Worm (Caenorhabditis elegans) whole organism, L4 larva: ENCODE data around the gene ints-6.

Source experiments
- D1046.2 ChIP-seq: fragments of 200-800 bp; sonication (Bioruptor generic); IDR thresholded peaks from 2 replicates; pipeline ENCODE4 v1.3.6; 2022; ENCODE audit warnings: missing genetic modification characterization, missing compliant biosample characterization
- F10B5.3 ChIP-seq: sonication (generic microtip); optimal IDR thresholded peaks from 2 replicates; lab custom pipeline; 2016; ENCODE audit warnings: mild to moderate bottlenecking, missing genetic modification characterization, missing compliant biosample characterization
- R02D3.7 ChIP-seq: fragments of 150-350 bp; sonication (generic microtip); optimal IDR thresholded peaks from 3 replicates; lab custom pipeline; 2014; ENCODE audit warnings: missing biosample characterization, missing genetic modification characterization
- T20F7.1 ChIP-seq: fragments of 200-800 bp; sonication (Bioruptor generic); optimal IDR thresholded peaks from 2 replicates; lab custom pipeline; 2018; ENCODE audit warnings: mild to moderate bottlenecking, missing genetic modification characterization, missing compliant biosample characterization
- T26A8.4 ChIP-seq: fragments of 200-800 bp; sonication (Bioruptor generic); IDR thresholded peaks from 2 replicates; pipeline ENCODE4 v1.3.6; 2022; ENCODE audit warnings: missing genetic modification characterization, missing compliant biosample characterization
- Y48G9A.11 ChIP-seq: fragments of 200-800 bp; sonication (Bioruptor generic); IDR thresholded peaks from 2 replicates; pipeline ENCODE4 v1.3.6; 2022; ENCODE audit warnings: missing genetic modification reagents, missing genetic modification characterization, missing compliant biosample characterization
- attf-4 ChIP-seq: sonication (generic microtip); optimal IDR thresholded peaks from 3 replicates; lab custom pipeline; 2017; ENCODE audit warnings: missing biosample characterization, missing genetic modification characterization
- ceh-28 ChIP-seq: fragments of 150-350 bp; optimal IDR thresholded peaks from 2 replicates; lab custom pipeline; 2014; ENCODE audit warnings: missing biosample characterization, missing genetic modification reagents, missing genetic modification characterization
- ceh-32 ChIP-seq: sonication (generic microtip); optimal IDR thresholded peaks from 2 replicates; lab custom pipeline; 2016; ENCODE audit warnings: mild to moderate bottlenecking, missing genetic modification characterization, missing compliant biosample characterization; ENCODE audit not compliant: poor library complexity
- ceh-62 ChIP-seq: sonication (generic microtip); optimal IDR thresholded peaks from 2 replicates; lab custom pipeline; 2017; ENCODE audit warnings: missing biosample characterization, missing genetic modification characterization
- ces-1 ChIP-seq: fragments of 150-350 bp; sonication (generic microtip); optimal IDR thresholded peaks from 4 replicates; lab custom pipeline; 2014; ENCODE audit warnings: missing biosample characterization, missing genetic modification reagents, missing genetic modification characterization
- daf-12 ChIP-seq: fragments of 150-350 bp; optimal IDR thresholded peaks from 2 replicates; lab custom pipeline; 2014; ENCODE audit warnings: missing biosample characterization, missing genetic modification reagents, missing genetic modification characterization
- egl-27 ChIP-seq: sonication (generic microtip); optimal IDR thresholded peaks from 3 replicates; lab custom pipeline; 2017; ENCODE audit warnings: missing biosample characterization, missing genetic modification reagents, missing genetic modification characterization
- hif-1 ChIP-seq, 2 experiments: sonication (generic microtip); optimal IDR thresholded peaks; 2 replicates each; lab custom pipeline; 2016 to 2017; ENCODE audit warnings: missing compliant biosample characterization in 2 of 2, missing genetic modification characterization in 2 of 2, missing genetic modification reagents in 2 of 2, missing genotype in 2 of 2, mild to moderate bottlenecking in 1 of 2
- lin-15B ChIP-seq: fragments of 150-350 bp; sonication (generic microtip); optimal IDR thresholded peaks from 3 replicates; lab custom pipeline; 2014; ENCODE audit warnings: missing biosample characterization, missing genetic modification characterization
- lin-29 ChIP-seq: fragments of 200-800 bp; sonication (Bioruptor generic); IDR thresholded peaks from 2 replicates; pipeline ENCODE4 v1.3.6; 2022; ENCODE audit warnings: missing genetic modification reagents, missing genetic modification characterization, missing compliant biosample characterization
- lin-38 ChIP-seq: fragments of 200-800 bp; sonication (Bioruptor generic); IDR thresholded peaks from 2 replicates; pipeline ENCODE4 v1.3.6; 2022; ENCODE audit warnings: missing genetic modification reagents, missing genetic modification characterization, missing compliant biosample characterization
- lir-3 ChIP-seq: sonication (generic microtip); optimal IDR thresholded peaks from 2 replicates; lab custom pipeline; 2016; ENCODE audit warnings: mild to moderate bottlenecking, missing genetic modification characterization, missing compliant biosample characterization
- mxl-3 ChIP-seq: fragments of 200-800 bp; sonication (Bioruptor generic); optimal IDR thresholded peaks from 2 replicates; lab custom pipeline; 2018; ENCODE audit warnings: mild to moderate bottlenecking, missing genetic modification characterization, missing compliant biosample characterization
- nhr-10 ChIP-seq: fragments of 150-350 bp; optimal IDR thresholded peaks from 2 replicates; lab custom pipeline; 2014; ENCODE audit warnings: missing biosample characterization, missing genetic modification characterization
- nhr-102 ChIP-seq: sonication (generic microtip); optimal IDR thresholded peaks from 2 replicates; lab custom pipeline; 2016; ENCODE audit warnings: mild to moderate bottlenecking, missing genetic modification characterization, moderate library complexity, missing compliant biosample characterization
- nhr-237 ChIP-seq: sonication (generic microtip); optimal IDR thresholded peaks from 2 replicates; lab custom pipeline; 2017; ENCODE audit warnings: missing biosample characterization, missing genetic modification characterization
- nhr-28 ChIP-seq: fragments of 150-350 bp; optimal IDR thresholded peaks from 2 replicates; lab custom pipeline; 2014; ENCODE audit warnings: missing biosample characterization, missing genetic modification characterization
- nhr-41 ChIP-seq: fragments of 200-800 bp; sonication (Bioruptor generic); IDR thresholded peaks from 2 replicates; pipeline ENCODE4 v1.3.6; 2022; ENCODE audit warnings: missing genetic modification reagents, missing genetic modification characterization, missing compliant biosample characterization
- pha-4 ChIP-seq, 2 experiments: fragments of 150-350 bp in 1 of 2; fragments of 200-800 bp in 1 of 2; sonication (Bioruptor generic) in 1 of 2; IDR thresholded peaks in 1 of 2; optimal IDR thresholded peaks in 1 of 2; 2 replicates each; pipeline versions ENCODE4 v1.3.6 to Lab custom; 2014 to 2022; ENCODE audit warnings: missing genetic modification characterization in 2 of 2, missing genetic modification reagents in 2 of 2, missing biosample characterization in 1 of 2, missing compliant biosample characterization in 1 of 2
- sdz-12 ChIP-seq: fragments of 200-800 bp; sonication (Bioruptor generic); optimal IDR thresholded peaks from 2 replicates; lab custom pipeline; 2018; ENCODE audit warnings: mild to moderate bottlenecking, missing genetic modification characterization, missing compliant biosample characterization
- set-16 ChIP-seq: fragments of 200-800 bp; sonication (Bioruptor generic); IDR thresholded peaks from 2 replicates; pipeline ENCODE4 v1.3.6; 2022; ENCODE audit warnings: missing genetic modification reagents, missing genetic modification characterization, missing compliant biosample characterization
- spr-1 ChIP-seq: sonication (generic microtip); optimal IDR thresholded peaks from 2 replicates; lab custom pipeline; 2016; ENCODE audit warnings: mild to moderate bottlenecking, missing genetic modification characterization, missing compliant biosample characterization
- tra-1 ChIP-seq: fragments of 200-800 bp; sonication (Bioruptor generic); IDR thresholded peaks from 2 replicates; pipeline ENCODE4 v1.3.6; 2022; ENCODE audit warnings: missing genetic modification reagents, missing genetic modification characterization, missing compliant biosample characterization
- unc-62 ChIP-seq, 3 experiments: fragments of 150-350 bp in 1 of 3; sonication (generic microtip); optimal IDR thresholded peaks in 2 of 3; peaks in 1 of 3; 1 replicate in 1 of 3; 2 replicates in 2 of 3; lab custom pipeline; 2014 to 2017; ENCODE audit warnings: missing biosample characterization in 3 of 3, missing genetic modification characterization in 3 of 3, missing genetic modification reagents in 3 of 3, missing genotype in 1 of 3
- zag-1 ChIP-seq: fragments of 150-350 bp; optimal IDR thresholded peaks from 2 replicates; lab custom pipeline; 2014; ENCODE audit warnings: missing biosample characterization, missing genetic modification characterization
- zip-11 ChIP-seq: fragments of 200-800 bp; sonication (Bioruptor generic); IDR thresholded peaks from 2 replicates; pipeline ENCODE4 v1.3.6; 2022; ENCODE audit warnings: missing genetic modification characterization, missing compliant biosample characterization
- zip-2 ChIP-seq: fragments of 150-350 bp; optimal IDR thresholded peaks from 2 replicates; lab custom pipeline; 2014; ENCODE audit warnings: missing biosample characterization, missing genetic modification characterization
- ztf-7 ChIP-seq: fragments of 150-350 bp; optimal IDR thresholded peaks from 2 replicates; lab custom pipeline; 2014; ENCODE audit warnings: missing biosample characterization, missing genetic modification characterization

The ints-6 gene

ce11 chrIV:8658122-8658521, 33.4 kb upstream of the ints-6 start, which contains the start of gene C49C8.6:
Gene C49C8.6, minus strand, starts transcription at chrIV:8658222.
- TF ChIP-seq nhr-41 (GFP tag; lab: Robert Waterston, UW) (no peak), T26A8.4 (no peak), nhr-102 (tag; lab: Kevin White, UChicago) (no peak), spr-1 (tag; lab: Kevin White, UChicago) (no peak), nhr-237 (tag; lab: Kevin White, UChicago) (no peak), ceh-32 (tag; lab: Kevin White, UChicago) (no peak), ztf-7 (tag; lab: Kevin White, UChicago) (no peak), lin-38 (no peak), ceh-62 (tag; lab: Kevin White, UChicago) (no peak), mxl-3 (no peak), unc-62 (GFP tag; optimal IDR thresholded peaks at IDR 0.05 in 1 of 2; lab: Kevin White, UChicago) (no peak), unc-62 (tag; optimal IDR thresholded peaks at IDR 0.05; lab: Kevin White, UChicago) (no peak)

- TF ChIP-seq zip-11 (GFP tag; lab: Robert Waterston, UW) (no peak), R02D3.7 (peak; percentile 47), nhr-28 (tag; lab: Kevin White, UChicago) (no peak), T20F7.1 (GFP tag; lab: Kevin White, UChicago) (peak; percentile 89), Y48G9A.11 (GFP tag; lab: Robert Waterston, UW) (peak; percentile 99)
Observed at ce11 chrIV:8665778-8666177, 25.8 kb upstream of the ints-6 start.

DNA sequence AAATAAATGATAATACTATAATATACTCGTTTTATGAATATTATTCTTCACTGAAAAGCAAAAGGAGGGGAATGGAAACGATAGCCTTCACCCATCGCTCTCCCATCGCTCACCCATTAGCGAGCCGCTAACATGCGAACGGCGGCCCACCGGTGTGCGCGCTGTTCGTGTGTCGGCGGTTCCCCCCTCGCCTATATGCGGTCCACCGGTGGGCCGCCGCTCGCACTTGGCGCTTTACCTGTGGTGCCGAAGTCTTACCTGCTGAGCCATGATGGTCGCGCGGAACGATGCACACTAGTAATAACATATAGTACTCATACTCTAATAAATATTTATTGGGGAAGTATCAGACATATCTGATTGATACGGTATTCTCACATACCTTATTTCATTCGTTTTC, 24.4 kb upstream of the ints-6 start:
- TF ChIP-seq Y48G9A.11 (GFP tag; lab: Robert Waterston, UW) (peak; percentile 57), set-16 (peak; percentile 92; the same call in 1 of the 2 replicates)
- TF ChIP-seq, all 104 proteins: peak for 2; not testable (repeated sequence) for 102

DNA sequence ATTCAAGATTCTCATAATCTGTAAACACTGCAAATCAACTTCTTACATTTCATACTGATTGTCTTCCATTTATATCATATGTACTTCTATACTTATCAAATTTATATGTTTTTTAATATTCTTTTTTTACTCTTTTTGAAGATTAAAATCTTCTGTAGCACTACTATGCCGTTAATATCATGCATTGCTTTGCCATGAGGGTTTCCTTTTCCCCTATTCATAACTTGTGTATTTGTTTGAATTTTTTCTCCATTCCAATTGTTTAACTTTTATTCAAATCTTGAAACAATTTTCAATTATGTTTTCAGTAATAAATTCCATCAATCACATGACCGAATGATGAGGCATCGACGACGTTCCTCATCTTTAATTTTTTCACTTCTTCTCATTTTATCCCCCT, 22.9 kb upstream of the ints-6 start, which contains the start of gene cdh-5:
Gene cdh-5, plus strand, starts transcription at position 301 of the 400 bp plus-strand sequence.
- TF ChIP-seq D1046.2 (GFP tag; lab: Robert Waterston, UW) (no peak), Y48G9A.11 (GFP tag; lab: Robert Waterston, UW) (no peak), sdz-12 (no peak), zip-2 (tag; lab: Kevin White, UChicago) (no peak), pha-4 (GFP tag; IDR thresholded peaks at IDR 0.05; lab: Robert Waterston, UW) (no peak), pha-4 (tag; optimal IDR thresholded peaks at IDR 0.05; lab: Kevin White, UChicago) (no peak), zag-1 (tag; lab: Kevin White, UChicago) (no peak), ceh-28 (tag; lab: Kevin White, UChicago) (no peak), ces-1 (GFP tag; lab: Kevin White, UChicago) (no peak), hif-1 (tag; optimal IDR thresholded peaks at IDR 0.05; lab: Kevin White, UChicago) (no peak), F10B5.3 (no peak), unc-62 (GFP tag; optimal IDR thresholded peaks at IDR 0.05 in 1 of 2; lab: Kevin White, UChicago) (no peak), unc-62 (tag; optimal IDR thresholded peaks at IDR 0.05; lab: Kevin White, UChicago) (no peak), lir-3 (no peak), ceh-32 (tag; lab: Kevin White, UChicago) (no peak), lin-29 (GFP tag; lab: Robert Waterston, UW) (no peak), nhr-10 (tag; lab: Kevin White, UChicago) (no peak)

DNA sequence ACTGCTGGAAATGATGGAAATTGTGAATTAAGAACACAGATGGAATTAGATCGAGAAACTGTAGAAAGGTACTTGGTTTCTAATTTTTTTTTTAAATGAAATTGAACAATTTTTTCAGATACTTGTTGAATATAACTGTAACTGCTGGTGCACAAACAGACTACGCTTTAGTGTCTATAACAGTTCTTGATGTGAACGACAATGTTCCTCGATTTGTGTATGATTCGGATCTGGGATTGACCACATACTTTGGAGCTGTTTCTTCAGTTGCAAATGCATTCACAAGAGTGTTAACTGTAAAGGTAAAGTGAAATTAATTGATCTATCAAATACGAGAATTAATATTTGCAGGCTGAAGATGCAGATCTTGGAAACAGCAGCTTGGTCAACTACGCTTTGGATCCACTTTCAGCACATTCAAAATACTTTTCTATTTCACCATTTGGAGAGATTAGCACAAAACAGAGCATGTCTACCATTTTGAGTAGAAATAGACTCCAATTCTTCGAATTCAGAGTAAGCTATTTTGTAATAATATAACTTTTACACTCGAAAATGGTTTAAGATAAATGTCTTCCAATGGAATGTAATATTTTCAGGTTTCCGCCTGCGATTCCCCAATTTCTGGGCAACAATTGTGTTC, 17.7 kb upstream of the ints-6 start:
- TF ChIP-seq egl-27 (tag; lab: Kevin White, UChicago) (no peak), daf-12 (tag; lab: Kevin White, UChicago) (no peak), lin-15B (tag; lab: Kevin White, UChicago) (no peak), attf-4 (tag; lab: Kevin White, UChicago) (no peak), tra-1 (GFP tag; lab: Robert Waterston, UW) (no peak), unc-62 (GFP tag; optimal IDR thresholded peaks at IDR 0.05 in 1 of 2; lab: Kevin White, UChicago) (peak in 1 of 2 experiments; percentile 93), unc-62 (tag; optimal IDR thresholded peaks at IDR 0.05; lab: Kevin White, UChicago) (no peak)
- TF ChIP-seq, all 104 proteins: peak for 1
